Worm (Caenorhabditis elegans) whole organism, L4/young adult: Measurements from ENCODE around the gene rmd-3.

Experiments
- W03F9.2 ChIP-seq: fragments of 150-350 bp; optimal IDR thresholded peaks from 2 replicates; lab custom pipeline; 2014; ENCODE audit warnings: missing biosample characterization, missing genetic modification characterization
- dao-5 ChIP-seq: sonication (generic microtip); optimal IDR thresholded peaks from 2 replicates; lab custom pipeline; 2016; ENCODE audit warnings: missing genotype, missing genetic modification characterization, moderate library complexity, missing compliant biosample characterization
- him-1 ChIP-seq: sonication (generic microtip); optimal IDR thresholded peaks from 2 replicates; lab custom pipeline; 2016; ENCODE audit warnings: missing genotype, missing genetic modification reagents, missing genetic modification characterization, missing compliant biosample characterization

DNA sequence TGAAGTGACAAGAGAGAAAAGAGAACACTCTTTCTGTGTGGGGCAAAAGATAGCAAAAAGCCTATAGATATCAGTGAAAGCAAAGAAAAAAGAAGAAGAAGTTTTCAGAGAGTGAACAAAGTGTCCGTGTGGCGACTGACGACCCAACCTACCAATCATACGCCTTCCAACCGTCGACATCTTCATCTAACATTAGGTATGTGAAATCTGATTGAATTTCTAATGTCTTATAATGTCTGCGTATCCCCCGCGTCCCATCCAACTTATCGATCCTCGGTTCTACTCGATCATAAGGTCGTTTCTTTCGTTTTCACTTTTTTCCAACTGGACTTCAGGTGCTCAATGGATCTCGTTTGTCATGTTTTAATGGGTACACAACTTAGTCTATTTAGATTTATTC is 32.1 kb downstream of the rmd-3 start:
- TF ChIP-seq him-1 (tag; lab: Kevin White, UChicago) = no peak
- no peak for TF ChIP-seq dao-5 (tag; lab: Kevin White, UChicago)
- TF ChIP-seq W03F9.2 (tag; lab: Kevin White, UChicago) = no peak
